Worm (Caenorhabditis elegans) whole organism, L4/young adult: ENCODE results near the gene R102.2.

Source experiments
- W03F9.2 ChIP-seq: fragments of 150-350 bp; optimal IDR thresholded peaks from 2 replicates; lab custom pipeline; 2014; ENCODE audit warnings: missing biosample characterization, missing genetic modification characterization
- dao-5 ChIP-seq: sonication (generic microtip); optimal IDR thresholded peaks from 2 replicates; lab custom pipeline; 2016; ENCODE audit warnings: missing genotype, missing genetic modification characterization, moderate library complexity, missing compliant biosample characterization
- him-1 ChIP-seq: sonication (generic microtip); optimal IDR thresholded peaks from 2 replicates; lab custom pipeline; 2016; ENCODE audit warnings: missing genotype, missing genetic modification reagents, missing genetic modification characterization, missing compliant biosample characterization

- TF ChIP-seq W03F9.2 (no peak), him-1 (tag; lab: Kevin White, UChicago) (no peak), dao-5 (tag; lab: Kevin White, UChicago) (no peak)
These were observed 40.3 kb downstream of the R102.2 start, which contains the start of gene ZC168.2 for ce11 chrIV:10727734-10728133.
